Fruit fly (Drosophila melanogaster) whole organism, wandering third instar larva: ENCODE measurements around the gene CG42729.

Experiments
- Abd-B ChIP-seq: fragments of >200 bp; optimal IDR thresholded peaks from 2 replicates; lab custom pipeline; 2017; ENCODE audit warnings: missing biosample characterization, missing genetic modification characterization
- CG32264 ChIP-seq: fragments of 200-800 bp; sonication (Bioruptor generic); optimal IDR thresholded peaks from 2 replicates; lab custom pipeline; 2016; ENCODE audit warnings: missing biosample characterization, missing genetic modification characterization
- CrebA ChIP-seq: fragments of 200-800 bp; sonication (Bioruptor generic); optimal IDR thresholded peaks from 2 replicates; lab custom pipeline; 2016; ENCODE audit warnings: missing biosample characterization, mild to moderate bottlenecking, missing genetic modification characterization, borderline replicate concordance
- Dif ChIP-seq: fragments of 200-275, 200-300 bp; sonication (Bioruptor generic); optimal IDR thresholded peaks from 2 replicates; lab custom pipeline; 2018; ENCODE audit warnings: missing biosample characterization, missing genetic modification characterization; ENCODE audit not compliant: partially characterized antibody
- GATAd ChIP-seq: sonication (Bioruptor generic); optimal IDR thresholded peaks from 2 replicates; lab custom pipeline; 2016; ENCODE audit warnings: missing biosample characterization, missing genetic modification characterization
- Hnf4 ChIP-seq: fragments of 200-800 bp; sonication (Bioruptor generic); optimal IDR thresholded peaks from 2 replicates; lab custom pipeline; 2016; ENCODE audit warnings: missing biosample characterization, mild to moderate bottlenecking, missing genetic modification characterization
- Hr78 ChIP-seq: fragments of >200 bp; optimal IDR thresholded peaks from 2 replicates; lab custom pipeline; 2017; ENCODE audit warnings: missing biosample characterization, missing genetic modification characterization
- Jra ChIP-seq: sonication (Bioruptor generic); optimal IDR thresholded peaks from 2 replicates; lab custom pipeline; 2016; ENCODE audit warnings: missing biosample characterization, missing genetic modification characterization
- Mio ChIP-seq: sonication (Bioruptor generic); optimal IDR thresholded peaks from 2 replicates; lab custom pipeline; 2016; ENCODE audit warnings: missing biosample characterization, missing genetic modification characterization
- Myc ChIP-seq: fragments of >200 bp; optimal IDR thresholded peaks from 2 replicates; lab custom pipeline; 2017
- N ChIP-seq: fragments of >200 bp; optimal IDR thresholded peaks from 2 replicates; lab custom pipeline; 2018; ENCODE audit warnings: missing biosample characterization, missing external identifiers, missing genetic modification characterization
- OdsH ChIP-seq: fragments of 200-800 bp; sonication (Bioruptor generic); optimal IDR thresholded peaks from 2 replicates; lab custom pipeline; 2016; ENCODE audit warnings: missing biosample characterization, mild to moderate bottlenecking, missing genetic modification characterization
- Rel ChIP-seq, 2 experiments: fragments of 200-800 bp; sonication (Bioruptor generic) in 1 of 2; optimal IDR thresholded peaks; 2 replicates in 1 of 2; 3 replicates in 1 of 2; lab custom pipeline; 2016 to 2019; ENCODE audit warnings: mild to moderate bottlenecking in 2 of 2, missing biosample characterization in 2 of 2, missing genetic modification characterization in 2 of 2, moderate library complexity in 1 of 2
- Vsx2 ChIP-seq: fragments of 200-300, 225-300 bp; sonication (Bioruptor generic); optimal IDR thresholded peaks from 2 replicates; lab custom pipeline; 2018; ENCODE audit warnings: missing biosample characterization, missing genetic modification characterization; ENCODE audit not compliant: partially characterized antibody
- br ChIP-seq: fragments of 200-800 bp; sonication (Bioruptor generic); optimal IDR thresholded peaks from 2 replicates; lab custom pipeline; 2016; ENCODE audit warnings: missing biosample characterization, missing genetic modification characterization
- brk ChIP-seq: fragments of 200-800 bp; sonication (Bioruptor generic); optimal IDR thresholded peaks from 2 replicates; lab custom pipeline; 2016; ENCODE audit warnings: missing biosample characterization, mild to moderate bottlenecking, missing genetic modification characterization
- dmrt93B ChIP-seq: fragments of 200-800 bp; sonication (Bioruptor generic); optimal IDR thresholded peaks from 2 replicates; lab custom pipeline; 2018; ENCODE audit warnings: missing biosample characterization, mild to moderate bottlenecking, missing genetic modification characterization
- dsf ChIP-seq: sonication (Bioruptor generic); optimal IDR thresholded peaks from 2 replicates; lab custom pipeline; 2016; ENCODE audit warnings: missing biosample characterization, missing genetic modification characterization, borderline replicate concordance
- ey ChIP-seq: fragments of 200-800 bp; sonication (Bioruptor generic); optimal IDR thresholded peaks from 2 replicates; lab custom pipeline; 2016; ENCODE audit warnings: missing biosample characterization, missing genetic modification characterization
- fru ChIP-seq: fragments of 200-800 bp; sonication (Bioruptor generic); optimal IDR thresholded peaks from 3 replicates; lab custom pipeline; 2016; ENCODE audit warnings: missing biosample characterization, mild to moderate bottlenecking, missing genetic modification characterization
- jim ChIP-seq: fragments of 175-275, 200-325 bp; sonication (Bioruptor generic); optimal IDR thresholded peaks from 2 replicates; lab custom pipeline; 2016; ENCODE audit warnings: missing biosample characterization, mild to moderate bottlenecking, missing genetic modification characterization
- lola ChIP-seq: fragments of >200 bp; optimal IDR thresholded peaks from 2 replicates; lab custom pipeline; 2017; ENCODE audit warnings: missing biosample characterization, missing genetic modification characterization
- psq ChIP-seq: fragments of 200-800 bp; sonication (Bioruptor generic); optimal IDR thresholded peaks from 3 replicates; lab custom pipeline; 2017; ENCODE audit warnings: missing biosample characterization, mild to moderate bottlenecking, missing genetic modification characterization, moderate library complexity
- rgr ChIP-seq: fragments of 200-800 bp; sonication (Bioruptor generic); optimal IDR thresholded peaks from 3 replicates; lab custom pipeline; 2016; ENCODE audit warnings: missing biosample characterization, mild to moderate bottlenecking, missing genetic modification characterization
- woc ChIP-seq: sonication (Bioruptor generic); optimal IDR thresholded peaks from 2 replicates; lab custom pipeline; 2016; ENCODE audit warnings: missing biosample characterization, mild to moderate bottlenecking, missing genetic modification characterization

CG42729 gene

dm6 chr3L:15543467-15543866 is 16.2 kb upstream of the CG42729 start:
- TF ChIP-seq lola = no peak
- TF ChIP-seq Jra (GFP tag; lab: Kevin White, UChicago) = no peak
- no peak for TF ChIP-seq GATAd (GFP tag; lab: Kevin White, UChicago)
- no peak for TF ChIP-seq CrebA (GFP tag; lab: Kevin White, UChicago)
- no peak for TF ChIP-seq N
- TF ChIP-seq OdsH (GFP tag; lab: Kevin White, UChicago) = no peak
- no peak for TF ChIP-seq Vsx2 (GFP tag; lab: Kevin White, UChicago)
- no peak for TF ChIP-seq Dif (GFP tag; lab: Kevin White, UChicago)

- TF ChIP-seq CrebA (GFP tag; lab: Kevin White, UChicago) = no peak
- TF ChIP-seq ey (GFP tag; lab: Kevin White, UChicago) = no peak
- no peak for TF ChIP-seq GATAd (GFP tag; lab: Kevin White, UChicago)
- no peak for TF ChIP-seq Vsx2 (GFP tag; lab: Kevin White, UChicago)
- TF ChIP-seq dmrt93B (GFP tag; lab: Kevin White, UChicago) = no peak
- no peak for TF ChIP-seq br (GFP tag; lab: Kevin White, UChicago)
- TF ChIP-seq dsf (GFP tag; lab: Kevin White, UChicago) = no peak
- no peak for TF ChIP-seq N
- no peak for TF ChIP-seq jim
- TF ChIP-seq lola = no peak
- TF ChIP-seq psq (GFP tag; lab: Kevin White, UChicago) = no peak
- TF ChIP-seq CG32264 = no peak
- no peak for TF ChIP-seq Hr78 (GFP tag; lab: Kevin White, UChicago)
- no peak for TF ChIP-seq Myc
- TF ChIP-seq Hnf4 (GFP tag; lab: Kevin White, UChicago) = no peak
Observed at dm6 chr3L:15543049-15543448, 15.7 kb upstream of the CG42729 start.

- TF ChIP-seq CrebA (GFP tag; lab: Kevin White, UChicago) = no peak
Observed at dm6 chr3L:15541281-15541680, 14.0 kb upstream of the CG42729 start.

DNA sequence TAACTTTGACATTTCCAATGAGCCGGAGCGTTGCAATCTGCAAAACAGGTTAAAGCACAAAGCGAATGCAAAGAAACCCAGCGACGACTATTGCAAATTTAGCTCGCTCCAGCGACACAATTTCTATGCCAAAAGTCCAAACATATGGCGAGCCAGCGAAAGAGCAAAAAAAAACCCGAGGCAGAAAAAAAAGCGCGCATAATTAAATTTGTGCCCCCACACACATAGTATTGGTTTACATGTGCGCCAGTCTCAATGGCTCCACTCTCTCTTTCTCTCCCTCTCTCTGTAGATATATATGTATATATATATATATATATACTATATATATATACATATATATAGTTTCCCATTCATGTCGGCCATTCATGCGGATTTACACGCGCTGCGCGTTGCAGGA is 13.4 kb upstream of the CG42729 start:
- no peak for TF ChIP-seq CrebA (GFP tag; lab: Kevin White, UChicago)
- TF ChIP-seq psq (GFP tag; lab: Kevin White, UChicago) = no peak

DNA sequence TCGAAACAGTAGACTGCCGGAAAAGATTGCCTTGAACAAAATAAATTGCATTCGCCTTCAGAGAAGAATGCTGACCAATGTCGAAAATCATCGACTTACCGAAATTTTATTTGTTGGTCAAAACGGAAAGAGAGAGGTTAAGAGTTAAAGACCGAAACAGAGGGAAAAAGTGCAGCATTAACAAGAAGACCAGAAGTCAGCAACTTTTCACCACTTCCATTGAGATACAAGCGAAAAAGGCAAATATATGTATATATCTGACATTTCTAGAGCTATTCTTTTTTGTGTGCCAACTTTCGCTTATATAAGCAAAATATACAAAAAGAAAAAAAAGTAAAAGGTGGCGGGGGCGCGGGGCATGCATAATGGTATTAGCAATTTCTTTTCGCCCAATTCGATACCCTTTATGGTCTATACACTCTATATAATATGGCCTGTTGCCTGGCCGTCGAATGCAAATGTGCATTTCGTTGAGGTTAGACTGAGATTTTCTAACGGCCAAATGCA is 12.6 kb upstream of the CG42729 start:
- TF ChIP-seq brk (GFP tag; lab: Kevin White, UChicago) = no peak
- no peak for TF ChIP-seq rgr (GFP tag; lab: Kevin White, UChicago)
- no peak for TF ChIP-seq Mio (GFP tag; lab: Kevin White, UChicago)
- TF ChIP-seq lola = no peak
- TF ChIP-seq Abd-B (GFP tag; lab: Kevin White, UChicago) = no peak
- TF ChIP-seq Myc = no peak
- TF ChIP-seq Hr78 (GFP tag; lab: Kevin White, UChicago) = no peak
- no peak for TF ChIP-seq psq (GFP tag; lab: Kevin White, UChicago)

DNA sequence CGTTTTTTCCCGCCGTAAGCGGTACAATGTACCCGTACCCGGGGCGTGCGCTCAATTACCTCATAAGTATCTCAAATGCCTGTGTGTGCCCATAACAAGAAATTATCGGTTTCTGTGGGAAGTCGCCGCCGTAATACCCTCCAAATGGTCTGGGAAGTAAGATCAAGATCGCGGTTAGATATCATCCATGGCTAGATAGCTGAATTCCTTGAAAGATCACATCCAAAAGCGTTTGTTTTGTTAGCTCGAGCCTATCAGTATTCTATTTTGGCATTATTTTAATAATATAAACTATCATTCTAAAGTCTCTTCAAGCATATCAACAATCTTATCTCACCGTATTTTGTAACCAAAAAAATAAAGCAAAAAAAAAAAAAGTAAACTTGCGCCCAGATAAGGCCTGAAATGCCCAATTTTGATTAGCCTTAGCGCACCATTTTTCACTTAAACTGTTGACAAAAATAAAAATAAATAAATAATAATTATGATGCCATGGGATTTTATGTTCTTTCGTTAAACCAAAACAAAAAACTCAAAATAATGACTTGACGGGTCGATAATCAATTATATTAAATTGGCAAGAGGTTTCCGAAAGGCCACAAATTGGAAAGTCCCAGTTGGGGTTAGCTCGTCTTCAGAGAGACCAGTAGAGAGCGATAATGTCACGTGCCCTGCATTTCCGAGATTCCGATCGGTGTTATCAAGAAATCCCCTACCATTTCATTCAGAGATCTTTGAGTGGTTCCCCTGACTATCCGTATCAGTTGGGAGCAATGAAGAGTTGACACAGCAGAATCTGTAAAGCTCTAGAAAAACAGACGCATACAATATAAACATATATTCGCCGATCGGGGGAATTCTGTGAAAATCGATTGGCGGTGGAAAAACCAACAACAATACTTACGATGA is 11.5 kb upstream of the CG42729 start:
- no peak for TF ChIP-seq dsf (GFP tag; lab: Kevin White, UChicago)
- TF ChIP-seq rgr (GFP tag; lab: Kevin White, UChicago) = no peak
- TF ChIP-seq CrebA (GFP tag; lab: Kevin White, UChicago) = no peak
- no peak for TF ChIP-seq CG32264
- no peak for TF ChIP-seq lola
- no peak for TF ChIP-seq fru (GFP tag; lab: Kevin White, UChicago)
- TF ChIP-seq Abd-B (GFP tag; lab: Kevin White, UChicago) = no peak
- TF ChIP-seq woc (GFP tag; lab: Kevin White, UChicago) = no peak
- no peak for TF ChIP-seq Rel (GFP tag; optimal IDR thresholded peaks at IDR 0.05; lab: Kevin White, UChicago)
- peak; percentile 95 for TF ChIP-seq Rel (tag; optimal IDR thresholded peaks at IDR 0.05; lab: Kevin White, UChicago)
